Worm (Caenorhabditis elegans): Measurements from ENCODE around the gene clec-36.

- TF ChIP-seq bed-1 (GFP tag; IDR thresholded peaks at IDR 0.05): no peak
- TF ChIP-seq die-1 (tag; optimal IDR thresholded peaks at IDR 0.05): no peak
- TF ChIP-seq ama-1 (optimal IDR thresholded peaks at IDR 0.05): no peak
- TF ChIP-seq ama-1 (GFP tag; optimal IDR thresholded peaks at IDR 0.05): no peak
- TF ChIP-seq unc-62 (GFP tag; optimal IDR thresholded peaks at IDR 0.05): no peak
- TF ChIP-seq somi-1 (GFP tag; optimal IDR thresholded peaks at IDR 0.05): no peak
Measured at ce11 chrV:16880679-16881078, 32.3 kb upstream of the clec-36 start, which contains the start of gene F09C6.14.

Measured in whole organism, young adult.